Worm (Caenorhabditis elegans) whole organism, early embryonic: Measurements from ENCODE around the gene fbxb-54.

Experiments
- B0310.2 ChIP-seq: sonication (generic microtip); optimal IDR thresholded peaks from 2 replicates; lab custom pipeline; 2016; ENCODE audit warnings: mild to moderate bottlenecking, missing genetic modification characterization, missing compliant biosample characterization
- F13C5.2 ChIP-seq: sonication (generic microtip); optimal IDR thresholded peaks from 2 replicates; lab custom pipeline; 2017; ENCODE audit warnings: mild to moderate bottlenecking, missing genetic modification characterization, inconsistent platforms, missing compliant biosample characterization
- ama-1 ChIP-seq: fragments of 150-350 bp; optimal IDR thresholded peaks from 2 replicates; lab custom pipeline; 2014
- ceh-13 ChIP-seq: fragments of 200-800 bp; sonication (Bioruptor generic); optimal IDR thresholded peaks from 2 replicates; lab custom pipeline; 2018; ENCODE audit warnings: mild to moderate bottlenecking, missing genetic modification characterization, missing compliant biosample characterization
- flt-1 ChIP-seq: fragments of 200-800 bp; sonication (Bioruptor generic); IDR thresholded peaks from 2 replicates; pipeline ENCODE4 v1.3.6; 2022; ENCODE audit warnings: missing genetic modification characterization, missing compliant biosample characterization
- hmbx-1 ChIP-seq: sonication (generic microtip); optimal IDR thresholded peaks from 2 replicates; lab custom pipeline; 2016; ENCODE audit warnings: mild to moderate bottlenecking, missing genetic modification characterization, missing compliant biosample characterization
- hmg-4 ChIP-seq: fragments of 200-800 bp; sonication (Bioruptor generic); optimal IDR thresholded peaks from 2 replicates; lab custom pipeline; 2018; ENCODE audit warnings: mild to moderate bottlenecking, missing genetic modification characterization, missing compliant biosample characterization
- sea-1 ChIP-seq: fragments of 200-800 bp; sonication (Bioruptor generic); conservative IDR thresholded peaks from 2 replicates; pipeline ENCODE4 v1.3.6; 2022; ENCODE audit warnings: missing genetic modification characterization, missing compliant biosample characterization
- tbx-11 ChIP-seq: fragments of 200-800 bp; sonication (Bioruptor generic); IDR thresholded peaks from 2 replicates; pipeline ENCODE4 v1.3.6; 2022; ENCODE audit warnings: missing genetic modification characterization, missing compliant biosample characterization
- tbx-37 ChIP-seq: fragments of 200-800 bp; sonication (Bioruptor generic); conservative IDR thresholded peaks from 2 replicates; pipeline ENCODE4 v1.3.6; 2022; ENCODE audit warnings: missing genetic modification reagents, missing genetic modification characterization, missing compliant biosample characterization

DNA sequence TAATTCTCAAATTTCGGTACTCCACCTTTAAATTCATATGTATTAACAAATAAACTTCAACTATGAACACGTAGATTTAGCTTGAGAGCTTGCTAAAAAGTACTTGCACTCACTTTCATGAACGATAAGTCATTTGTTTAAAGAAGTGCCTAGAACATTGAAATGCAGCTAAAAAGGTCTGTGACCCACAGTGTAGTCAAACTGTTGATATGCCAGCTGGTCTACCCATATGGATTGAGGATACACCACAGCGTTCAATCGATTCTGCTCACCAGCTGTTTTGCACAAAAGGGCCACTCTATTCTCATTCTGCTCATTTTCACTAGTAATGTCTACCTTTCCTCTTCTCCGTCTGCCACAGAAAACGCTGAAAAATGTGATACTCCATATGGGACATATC is 20.2 kb downstream of the fbxb-54 start, which contains the start of gene fbxb-43:
- TF ChIP-seq tbx-11 (no peak), ama-1 (lab: Kevin White, UChicago) (no peak), F13C5.2 (tag; lab: Kevin White, UChicago) (no peak), hmbx-1 (no peak), sea-1 (GFP tag; lab: Robert Waterston, UW) (no peak), flt-1 (GFP tag; lab: Robert Waterston, UW) (no peak), ceh-13 (GFP tag; lab: Kevin White, UChicago) (no peak), hmg-4 (GFP tag; lab: Kevin White, UChicago) (no peak), B0310.2 (no peak), tbx-37 (GFP tag; lab: Robert Waterston, UW) (no peak)
